Worm (Caenorhabditis elegans) whole organism, L1 larva: ENCODE results near the gene lec-3.
A peak's percentile ranks its signal among the peaks of the same experiment; 100 is the strongest.

Experiments used
- F16B12.6 ChIP-seq: fragments of 150-350 bp; optimal IDR thresholded peaks from 2 replicates; lab custom pipeline; 2014; ENCODE audit warnings: missing biosample characterization, missing genetic modification characterization
- alr-1 ChIP-seq: fragments of 200-800 bp; sonication (Bioruptor generic); optimal IDR thresholded peaks from 2 replicates; lab custom pipeline; 2018; ENCODE audit warnings: borderline replicate concordance, mild to moderate bottlenecking, missing genetic modification characterization, missing compliant biosample characterization
- aly-2 ChIP-seq: fragments of 150-350 bp; optimal IDR thresholded peaks from 2 replicates; lab custom pipeline; 2014; ENCODE audit warnings: missing biosample characterization, missing genetic modification characterization
- blmp-1 ChIP-seq: fragments of 150-350 bp; optimal IDR thresholded peaks from 2 replicates; lab custom pipeline; 2014; ENCODE audit warnings: missing biosample characterization, missing genetic modification characterization
- ceh-8 ChIP-seq: fragments of 200-800 bp; sonication (Bioruptor generic); optimal IDR thresholded peaks from 2 replicates; lab custom pipeline; 2018; ENCODE audit warnings: mild to moderate bottlenecking, missing genetic modification characterization, moderate library complexity, missing compliant biosample characterization
- ceh-82 ChIP-seq, 3 experiments: fragments of 150-350 bp in 1 of 3; sonication (generic microtip) in 2 of 3; optimal IDR thresholded peaks; 2 replicates each; lab custom pipeline; 2014 to 2017; ENCODE audit warnings: missing biosample characterization in 3 of 3, missing genetic modification characterization in 3 of 3
- ceh-90 ChIP-seq: sonication (generic microtip); optimal IDR thresholded peaks from 2 replicates; lab custom pipeline; 2016; ENCODE audit warnings: missing genetic modification characterization, missing compliant biosample characterization
- efl-1 ChIP-seq, 4 experiments: fragments of 150-350 bp; optimal IDR thresholded peaks in 3 of 4; peaks in 1 of 4; 1 replicate in 1 of 4; 2 replicates in 3 of 4; lab custom pipeline; 2014; ENCODE audit warnings: missing biosample characterization in 2 of 4, missing genetic modification characterization in 2 of 4, missing genetic modification reagents in 2 of 4
- egl-27 ChIP-seq, 2 experiments: fragments of 150-350 bp in 1 of 2; sonication (generic microtip); optimal IDR thresholded peaks; 3 replicates each; lab custom pipeline; 2017 to 2018; ENCODE audit warnings: missing biosample characterization in 2 of 2, missing genetic modification characterization in 2 of 2, missing genetic modification reagents in 2 of 2
- elt-3 ChIP-seq, 6 experiments: fragments of 150-350 bp in 1 of 6; sonication (generic microtip); optimal IDR thresholded peaks; 2 replicates each; lab custom pipeline; 2017 to 2018; ENCODE audit warnings: missing biosample characterization in 6 of 6, missing genetic modification characterization in 6 of 6, inconsistent platforms in 1 of 6
- fkh-4 ChIP-seq: sonication (generic microtip); optimal IDR thresholded peaks from 2 replicates; lab custom pipeline; 2016; ENCODE audit warnings: missing compliant biosample characterization, missing genetic modification characterization, borderline replicate concordance
- fkh-8 ChIP-seq: sonication (generic microtip); optimal IDR thresholded peaks from 2 replicates; lab custom pipeline; 2016; ENCODE audit warnings: mild to moderate bottlenecking, missing genetic modification characterization, missing compliant biosample characterization
- hlh-17 ChIP-seq: fragments of 200-800 bp; sonication (Bioruptor generic); optimal IDR thresholded peaks from 2 replicates; lab custom pipeline; 2018; ENCODE audit warnings: missing genetic modification characterization, mild to moderate bottlenecking, missing compliant biosample characterization, moderate library complexity, borderline replicate concordance
- hlh-4 ChIP-seq: sonication (generic microtip); optimal IDR thresholded peaks from 2 replicates; lab custom pipeline; 2016; ENCODE audit warnings: mild to moderate bottlenecking, missing genetic modification characterization, missing compliant biosample characterization
- hpl-2 ChIP-seq: fragments of 150-350 bp; optimal IDR thresholded peaks from 2 replicates; lab custom pipeline; 2014; ENCODE audit warnings: missing biosample characterization, missing genetic modification reagents, missing genetic modification characterization
- isw-1 ChIP-seq: fragments of 200-800 bp; sonication (Bioruptor generic); IDR thresholded peaks from 2 replicates; pipeline ENCODE4 v1.3.6; 2022; ENCODE audit warnings: missing genetic modification characterization, missing compliant biosample characterization
- lin-13 ChIP-seq: fragments of 150-350 bp; optimal IDR thresholded peaks from 2 replicates; lab custom pipeline; 2014; ENCODE audit warnings: missing biosample characterization, missing genetic modification reagents, missing genetic modification characterization
- lin-14 ChIP-seq: fragments of 200-800 bp; sonication (Bioruptor generic); optimal IDR thresholded peaks from 2 replicates; lab custom pipeline; 2018; ENCODE audit warnings: mild to moderate bottlenecking, missing genetic modification characterization, moderate library complexity, missing compliant biosample characterization
- lin-35 ChIP-seq, 2 experiments: fragments of 150-350 bp; optimal IDR thresholded peaks; 2 replicates each; lab custom pipeline; 2014; ENCODE audit warnings: missing biosample characterization in 2 of 2, missing genetic modification characterization in 2 of 2, missing genetic modification reagents in 2 of 2
- lsy-2 ChIP-seq, 2 experiments: fragments of 150-350 bp; optimal IDR thresholded peaks; 2 replicates each; lab custom pipeline; 2014; ENCODE audit warnings: missing biosample characterization in 2 of 2, missing genetic modification characterization in 2 of 2
- mab-9 ChIP-seq: fragments of 200-800 bp; sonication (Bioruptor generic); IDR thresholded peaks from 2 replicates; pipeline ENCODE4 v1.3.6; 2022; ENCODE audit warnings: missing genetic modification reagents, missing genetic modification characterization, missing compliant biosample characterization
- mdl-1 ChIP-seq, 2 experiments: fragments of 150-350 bp; optimal IDR thresholded peaks; 2 replicates each; lab custom pipeline; 2014 to 2017; ENCODE audit warnings: missing biosample characterization in 2 of 2, missing genetic modification characterization in 2 of 2, inconsistent platforms in 1 of 2
- nhr-19 ChIP-seq: fragments of 200-800 bp; sonication (Bioruptor generic); conservative IDR thresholded peaks from 2 replicates; pipeline ENCODE4 v1.3.6; 2022; ENCODE audit warnings: missing genetic modification characterization, missing compliant biosample characterization
- nhr-20 ChIP-seq: sonication (generic microtip); optimal IDR thresholded peaks from 2 replicates; lab custom pipeline; 2016; ENCODE audit warnings: mild to moderate bottlenecking, missing genetic modification characterization, missing compliant biosample characterization
- nhr-28 ChIP-seq: fragments of 150-350 bp; optimal IDR thresholded peaks from 2 replicates; lab custom pipeline; 2014; ENCODE audit warnings: missing biosample characterization, missing genetic modification characterization
- nhr-47 ChIP-seq: sonication (generic microtip); optimal IDR thresholded peaks from 2 replicates; lab custom pipeline; 2016; ENCODE audit warnings: mild to moderate bottlenecking, missing genetic modification characterization, moderate library complexity, missing compliant biosample characterization
- nhr-71 ChIP-seq: sonication (generic microtip); optimal IDR thresholded peaks from 2 replicates; lab custom pipeline; 2016; ENCODE audit warnings: mild to moderate bottlenecking, missing genetic modification characterization, moderate library complexity, missing compliant biosample characterization
- nhr-76 ChIP-seq: sonication (generic microtip); optimal IDR thresholded peaks from 2 replicates; lab custom pipeline; 2017; ENCODE audit warnings: missing biosample characterization, missing genetic modification characterization
- nhr-77 ChIP-seq: fragments of 150-350 bp; optimal IDR thresholded peaks from 2 replicates; lab custom pipeline; 2014; ENCODE audit warnings: missing biosample characterization, missing genetic modification characterization
- nhr-90 ChIP-seq: sonication (generic microtip); optimal IDR thresholded peaks from 2 replicates; lab custom pipeline; 2016; ENCODE audit warnings: mild to moderate bottlenecking, missing genetic modification characterization, missing compliant biosample characterization; ENCODE audit not compliant: poor library complexity
- pag-3 ChIP-seq: sonication (generic microtip); optimal IDR thresholded peaks from 2 replicates; lab custom pipeline; 2017; ENCODE audit warnings: missing genetic modification characterization, mild to moderate bottlenecking, missing compliant biosample characterization, antibody characterized with exemption, borderline replicate concordance; ENCODE audit not compliant: insufficient read depth
- pax-3 ChIP-seq: fragments of 200-800 bp; sonication (Bioruptor generic); optimal IDR thresholded peaks from 2 replicates; lab custom pipeline; 2018; ENCODE audit warnings: mild to moderate bottlenecking, missing genetic modification characterization, moderate library complexity, missing compliant biosample characterization
- rnt-1 ChIP-seq: sonication (generic microtip); optimal IDR thresholded peaks from 2 replicates; lab custom pipeline; 2016; ENCODE audit warnings: mild to moderate bottlenecking, missing genetic modification characterization, moderate library complexity, missing compliant biosample characterization
- snu-23 ChIP-seq: sonication (generic microtip); optimal IDR thresholded peaks from 2 replicates; lab custom pipeline; 2016; ENCODE audit warnings: missing genetic modification characterization, missing compliant biosample characterization
- sup-37 ChIP-seq: fragments of 200-800 bp; sonication (Bioruptor generic); optimal IDR thresholded peaks from 2 replicates; lab custom pipeline; 2018; ENCODE audit warnings: mild to moderate bottlenecking, missing genetic modification characterization, missing compliant biosample characterization
- swsn-7 ChIP-seq: sonication (generic microtip); optimal IDR thresholded peaks from 2 replicates; lab custom pipeline; 2016; ENCODE audit warnings: missing genetic modification characterization, missing compliant biosample characterization
- tbx-2 ChIP-seq: sonication (generic microtip); optimal IDR thresholded peaks from 2 replicates; lab custom pipeline; 2016; ENCODE audit warnings: missing genetic modification characterization, missing compliant biosample characterization
- tlp-1 ChIP-seq: fragments of 150-350 bp; optimal IDR thresholded peaks from 2 replicates; lab custom pipeline; 2014; ENCODE audit warnings: missing biosample characterization, missing genetic modification characterization
- unc-130 ChIP-seq: fragments of 150-350 bp; optimal IDR thresholded peaks from 2 replicates; lab custom pipeline; 2017; ENCODE audit warnings: missing biosample characterization, missing genetic modification characterization, inconsistent platforms
- unc-86 ChIP-seq: sonication (generic microtip); optimal IDR thresholded peaks from 2 replicates; lab custom pipeline; 2016; ENCODE audit warnings: missing genetic modification characterization, missing compliant biosample characterization
- unc-98 ChIP-seq: fragments of 200-800 bp; sonication (Bioruptor generic); IDR thresholded peaks from 2 replicates; pipeline ENCODE4 v1.3.6; 2022; ENCODE audit warnings: missing genetic modification characterization, missing compliant biosample characterization
- xbp-1 ChIP-seq: sonication (generic microtip); optimal IDR thresholded peaks from 2 replicates; lab custom pipeline; 2016; ENCODE audit warnings: missing genetic modification characterization, missing compliant biosample characterization

The lec-3 gene

ce11 chrII:10012490-10012889 is 21.6 kb downstream of the lec-3 start:
- TF ChIP-seq unc-130 (peak; percentile 44), nhr-90 (tag; lab: Kevin White, UChicago) (no peak), ceh-90 (tag; lab: Kevin White, UChicago) (no peak), pax-3 (tag; lab: Kevin White, UChicago) (no peak), sup-37 (GFP tag; lab: Kevin White, UChicago) (no peak), lsy-2 (tag; optimal IDR thresholded peaks at IDR 0.05; lab: Kevin White, UChicago) (peak in 1 of 2 experiments; percentile 36), tlp-1 (tag; lab: Kevin White, UChicago) (no peak), efl-1 (optimal IDR thresholded peaks at IDR 0.05; lab: Kevin White, UChicago) (no peak), efl-1 (GFP tag; optimal IDR thresholded peaks at IDR 0.05 in 1 of 2; lab: Kevin White, UChicago) (peak in 1 of 2 experiments; percentile 88), hlh-4 (no peak), ceh-8 (GFP tag; lab: Kevin White, UChicago) (no peak), hpl-2 (no peak), blmp-1 (tag; lab: Kevin White, UChicago) (peak; percentile 13), egl-27 (tag; optimal IDR thresholded peaks at IDR 0.05; lab: Kevin White, UChicago) (no peak), ceh-82 (tag; optimal IDR thresholded peaks at IDR 0.05; lab: Kevin White, UChicago) (no peak), rnt-1 (tag; lab: Kevin White, UChicago) (peak; percentile 27), lin-35 (GFP tag; optimal IDR thresholded peaks at IDR 0.05; lab: Kevin White, UChicago) (no peak), alr-1 (tag; lab: Kevin White, UChicago) (no peak), unc-86 (tag; lab: Kevin White, UChicago) (no peak), elt-3 (tag; optimal IDR thresholded peaks at IDR 0.05; lab: Kevin White, UChicago) (no peak), aly-2 (tag; lab: Kevin White, UChicago) (no peak), snu-23 (no peak), nhr-71 (tag; lab: Kevin White, UChicago) (peak; percentile 18), fkh-4 (tag; lab: Kevin White, UChicago) (no peak), mab-9 (GFP tag; lab: Robert Waterston, UW) (no peak), isw-1 (GFP tag; lab: Robert Waterston, UW) (no peak), F16B12.6 (tag; lab: Kevin White, UChicago) (no peak), nhr-77 (tag; lab: Kevin White, UChicago) (no peak), xbp-1 (tag; lab: Kevin White, UChicago) (no peak), nhr-20 (tag; lab: Kevin White, UChicago) (no peak), nhr-28 (tag; lab: Kevin White, UChicago) (no peak), lin-14 (GFP tag; lab: Kevin White, UChicago) (peak; percentile 55)

ce11 chrII:10014384-10014783 is 23.5 kb downstream of the lec-3 start:
- TF ChIP-seq efl-1 (optimal IDR thresholded peaks at IDR 0.05; lab: Kevin White, UChicago) (no peak), efl-1 (GFP tag; optimal IDR thresholded peaks at IDR 0.05 in 1 of 2; lab: Kevin White, UChicago) (peak in 1 of 2 experiments; percentile 92), nhr-20 (tag; lab: Kevin White, UChicago) (no peak)

- TF ChIP-seq unc-86 (tag; lab: Kevin White, UChicago) (no peak), swsn-7 (peak; percentile 28), lin-13 (GFP tag; lab: Kevin White, UChicago) (no peak), lin-14 (GFP tag; lab: Kevin White, UChicago) (peak; percentile 74), nhr-19 (GFP tag; lab: Robert Waterston, UW) (peak; percentile 7), efl-1 (optimal IDR thresholded peaks at IDR 0.05; lab: Kevin White, UChicago) (no peak), efl-1 (GFP tag; optimal IDR thresholded peaks at IDR 0.05 in 1 of 2; lab: Kevin White, UChicago) (peak in 1 of 2 experiments; percentile 84), sup-37 (GFP tag; lab: Kevin White, UChicago) (no peak), elt-3 (tag; optimal IDR thresholded peaks at IDR 0.05; lab: Kevin White, UChicago) (peak in 1 of 6 experiments; percentile 18), tbx-2 (tag; lab: Kevin White, UChicago) (peak; percentile 28), mdl-1 (tag; optimal IDR thresholded peaks at IDR 0.05; lab: Kevin White, UChicago) (peak in 1 of 2 experiments; percentile 45), unc-98 (GFP tag; lab: Robert Waterston, UW) (no peak), nhr-76 (no peak), lsy-2 (tag; optimal IDR thresholded peaks at IDR 0.05; lab: Kevin White, UChicago) (peak in 1 of 2 experiments; percentile 19), snu-23 (no peak), lin-35 (GFP tag; optimal IDR thresholded peaks at IDR 0.05; lab: Kevin White, UChicago) (peak in 1 of 2 experiments; percentile 8), pag-3 (tag; lab: Kevin White, UChicago) (peak; percentile 74), hlh-17 (GFP tag; lab: Kevin White, UChicago) (no peak), nhr-20 (tag; lab: Kevin White, UChicago) (peak; percentile 44), ceh-82 (tag; optimal IDR thresholded peaks at IDR 0.05; lab: Kevin White, UChicago) (peak in 1 of 3 experiments; percentile 3), nhr-47 (tag; lab: Kevin White, UChicago) (peak; percentile 22), nhr-71 (tag; lab: Kevin White, UChicago) (peak; percentile 45), pax-3 (tag; lab: Kevin White, UChicago) (peak; percentile 11), F16B12.6 (tag; lab: Kevin White, UChicago) (no peak), fkh-8 (tag; lab: Kevin White, UChicago) (peak; percentile 83)
These were observed 25.1 kb downstream of the lec-3 start, which contains the start of gene lec-2 for ce11 chrII:10016013-10016412. Gene lec-2, minus strand, starts transcription at chrII:10016183.
